Worm (Caenorhabditis elegans) whole organism, L2 larva: ENCODE results near the gene C45G9.2.

Experiments used
- C34F6.9 ChIP-seq: fragments of 150-350 bp; optimal IDR thresholded peaks from 2 replicates; lab custom pipeline; 2014; ENCODE audit warnings: missing biosample characterization, missing genetic modification characterization
- F13H6.1 ChIP-seq: sonication (generic microtip); optimal IDR thresholded peaks from 2 replicates; lab custom pipeline; 2016; ENCODE audit warnings: missing genetic modification characterization, missing compliant biosample characterization
- R02D3.7 ChIP-seq: fragments of 150-350 bp; optimal IDR thresholded peaks from 2 replicates; lab custom pipeline; 2014; ENCODE audit warnings: missing biosample characterization, missing genetic modification characterization
- ZK546.5 ChIP-seq: sonication (generic microtip); optimal IDR thresholded peaks from 2 replicates; lab custom pipeline; 2017; ENCODE audit warnings: missing biosample characterization, missing genetic modification characterization
- aly-2 ChIP-seq: fragments of 150-350 bp; optimal IDR thresholded peaks from 2 replicates; lab custom pipeline; 2014; ENCODE audit warnings: missing biosample characterization, missing genetic modification characterization
- ama-1 ChIP-seq: fragments of 150-350 bp; optimal IDR thresholded peaks from 2 replicates; lab custom pipeline; 2018; ENCODE audit warnings: inconsistent platforms
- blmp-1 ChIP-seq: sonication (generic microtip); optimal IDR thresholded peaks from 2 replicates; lab custom pipeline; 2017; ENCODE audit warnings: missing genetic modification characterization, mild to moderate bottlenecking, missing compliant biosample characterization, antibody characterized with exemption, moderate library complexity; ENCODE audit not compliant: insufficient read depth
- ceh-16 ChIP-seq: fragments of 150-350 bp; optimal IDR thresholded peaks from 2 replicates; lab custom pipeline; 2014; ENCODE audit warnings: missing biosample characterization, missing genetic modification characterization
- ceh-82 ChIP-seq: fragments of 150-350 bp; optimal IDR thresholded peaks from 2 replicates; lab custom pipeline; 2014; ENCODE audit warnings: missing biosample characterization, missing genetic modification characterization
- crh-2 ChIP-seq: sonication (generic microtip); optimal IDR thresholded peaks from 2 replicates; lab custom pipeline; 2017; ENCODE audit warnings: missing biosample characterization, missing genetic modification characterization
- egl-27 ChIP-seq: sonication (generic microtip); optimal IDR thresholded peaks from 3 replicates; lab custom pipeline; 2017; ENCODE audit warnings: missing biosample characterization, missing genetic modification reagents, missing genetic modification characterization
- elt-1 ChIP-seq: fragments of 150-350 bp; optimal IDR thresholded peaks from 2 replicates; lab custom pipeline; 2014; ENCODE audit warnings: missing biosample characterization, missing genetic modification characterization
- elt-3 ChIP-seq: sonication (generic microtip); optimal IDR thresholded peaks from 2 replicates; lab custom pipeline; 2017; ENCODE audit warnings: missing biosample characterization, missing genetic modification characterization
- fos-1 ChIP-seq: fragments of 150-350 bp; optimal IDR thresholded peaks from 2 replicates; lab custom pipeline; 2014; ENCODE audit warnings: missing biosample characterization, missing genetic modification characterization
- gmeb-1 ChIP-seq: fragments of 150-350 bp; optimal IDR thresholded peaks from 2 replicates; lab custom pipeline; 2014; ENCODE audit warnings: missing biosample characterization, missing genetic modification characterization
- lin-13 ChIP-seq: fragments of 150-350 bp; optimal IDR thresholded peaks from 2 replicates; lab custom pipeline; 2014; ENCODE audit warnings: missing biosample characterization, missing genetic modification reagents, missing genetic modification characterization
- lin-39 ChIP-seq: fragments of 150-350 bp; optimal IDR thresholded peaks from 2 replicates; lab custom pipeline; 2014; ENCODE audit warnings: missing biosample characterization, missing genetic modification reagents, missing genetic modification characterization
- lsy-2 ChIP-seq, 2 experiments: fragments of 150-350 bp in 1 of 2; sonication (generic microtip) in 1 of 2; optimal IDR thresholded peaks; 2 replicates each; lab custom pipeline; 2014 to 2017; ENCODE audit warnings: missing biosample characterization in 2 of 2, missing genetic modification characterization in 2 of 2
- mab-5 ChIP-seq: fragments of 150-350 bp; optimal IDR thresholded peaks from 2 replicates; lab custom pipeline; 2014; ENCODE audit warnings: missing biosample characterization, missing genetic modification characterization
- mbf-1 ChIP-seq: sonication (generic microtip); optimal IDR thresholded peaks from 2 replicates; lab custom pipeline; 2017; ENCODE audit warnings: missing biosample characterization, missing genetic modification characterization
- mdl-1 ChIP-seq, 2 experiments: fragments of 150-350 bp in 1 of 2; sonication (generic microtip) in 1 of 2; optimal IDR thresholded peaks; 2 replicates each; lab custom pipeline; 2017; ENCODE audit warnings: missing biosample characterization in 2 of 2, missing genetic modification characterization in 2 of 2
- nhr-10 ChIP-seq: sonication (generic microtip); optimal IDR thresholded peaks from 2 replicates; lab custom pipeline; 2017; ENCODE audit warnings: missing biosample characterization, missing genetic modification characterization
- nhr-11 ChIP-seq: fragments of 150-350 bp; optimal IDR thresholded peaks from 2 replicates; lab custom pipeline; 2014; ENCODE audit warnings: missing biosample characterization, missing genetic modification characterization
- nhr-12 ChIP-seq: fragments of 150-350 bp; optimal IDR thresholded peaks from 2 replicates; lab custom pipeline; 2014; ENCODE audit warnings: missing biosample characterization, missing genetic modification characterization
- nhr-21 ChIP-seq: fragments of 150-350 bp; optimal IDR thresholded peaks from 2 replicates; lab custom pipeline; 2014; ENCODE audit warnings: missing biosample characterization, missing genetic modification characterization
- nhr-237 ChIP-seq: fragments of 150-350 bp; optimal IDR thresholded peaks from 2 replicates; lab custom pipeline; 2014; ENCODE audit warnings: missing biosample characterization, missing genetic modification characterization
- nhr-25 ChIP-seq: fragments of 150-350 bp; sonication (generic microtip); optimal IDR thresholded peaks from 3 replicates; lab custom pipeline; 2014; ENCODE audit warnings: missing biosample characterization, missing genetic modification characterization
- nhr-6 ChIP-seq: fragments of 150-350 bp; optimal IDR thresholded peaks from 2 replicates; lab custom pipeline; 2014; ENCODE audit warnings: missing biosample characterization, missing genetic modification characterization
- nhr-77 ChIP-seq: fragments of 150-350 bp; optimal IDR thresholded peaks from 2 replicates; lab custom pipeline; 2014; ENCODE audit warnings: missing biosample characterization, missing genetic modification characterization
- peb-1 ChIP-seq: fragments of 150-350 bp; optimal IDR thresholded peaks from 2 replicates; lab custom pipeline; 2014; ENCODE audit warnings: missing biosample characterization, missing genetic modification characterization
- sem-4 ChIP-seq: fragments of 150-350 bp; optimal IDR thresholded peaks from 2 replicates; lab custom pipeline; 2014; ENCODE audit warnings: missing biosample characterization, missing genetic modification reagents, missing genetic modification characterization
- skn-1 ChIP-seq: sonication (generic microtip); optimal IDR thresholded peaks from 2 replicates; lab custom pipeline; 2017; ENCODE audit warnings: missing biosample characterization, missing genetic modification characterization
- sma-3 ChIP-seq: sonication (generic microtip); optimal IDR thresholded peaks from 2 replicates; lab custom pipeline; 2016; ENCODE audit warnings: missing genetic modification reagents, missing genetic modification characterization, missing compliant biosample characterization
- sma-9 ChIP-seq, 2 experiments: fragments of 150-350 bp in 1 of 2; sonication (generic microtip) in 1 of 2; optimal IDR thresholded peaks; 2 replicates each; lab custom pipeline; 2014 to 2016; ENCODE audit warnings: missing genetic modification characterization in 2 of 2, mild to moderate bottlenecking in 1 of 2, missing biosample characterization in 1 of 2, missing compliant biosample characterization in 1 of 2, missing genetic modification reagents in 1 of 2, moderate library complexity in 1 of 2
- snpc-4 ChIP-seq: fragments of 150-350 bp; optimal IDR thresholded peaks from 2 replicates; lab custom pipeline; 2014; ENCODE audit warnings: missing biosample characterization, missing genetic modification characterization
- unc-39 ChIP-seq: fragments of 150-350 bp; optimal IDR thresholded peaks from 2 replicates; lab custom pipeline; 2014; ENCODE audit warnings: missing biosample characterization, missing genetic modification characterization
- unc-55 ChIP-seq: fragments of 150-350 bp; sonication (generic microtip); optimal IDR thresholded peaks from 3 replicates; lab custom pipeline; 2014; ENCODE audit warnings: missing biosample characterization, missing genetic modification reagents, missing genetic modification characterization
- unc-62 ChIP-seq: fragments of 150-350 bp; optimal IDR thresholded peaks from 2 replicates; lab custom pipeline; 2014; ENCODE audit warnings: missing biosample characterization, missing genetic modification reagents, missing genetic modification characterization
- zag-1 ChIP-seq: fragments of 150-350 bp; optimal IDR thresholded peaks from 2 replicates; lab custom pipeline; 2014; ENCODE audit warnings: missing biosample characterization, missing genetic modification characterization
- ztf-1 ChIP-seq: fragments of 200-800 bp; sonication (Bioruptor generic); conservative IDR thresholded peaks from 2 replicates; pipeline ENCODE4 v1.3.6; 2022; ENCODE audit warnings: missing genetic modification characterization, missing compliant biosample characterization
- ztf-11 ChIP-seq: sonication (generic microtip); optimal IDR thresholded peaks from 2 replicates; lab custom pipeline; 2017; ENCODE audit warnings: missing biosample characterization, missing genetic modification characterization
- ztf-4 ChIP-seq: fragments of 150-350 bp; optimal IDR thresholded peaks from 2 replicates; lab custom pipeline; 2014; ENCODE audit warnings: missing biosample characterization, missing genetic modification characterization

C45G9.2 gene

ce11 chrIII:5102616-5103015, 33.8 kb downstream of the C45G9.2 start, which contains the start of gene F54D8.6 (continued):
- TF ChIP-seq ceh-16 (tag; lab: Kevin White, UChicago) (no peak), zag-1 (tag; lab: Kevin White, UChicago) (no peak)

- TF ChIP-seq mab-5 (tag; lab: Kevin White, UChicago) (no peak), nhr-77 (no peak), ceh-82 (tag; lab: Kevin White, UChicago) (no peak), unc-62 (no peak), sem-4 (no peak), elt-3 (tag; lab: Kevin White, UChicago) (no peak), nhr-6 (no peak), sma-3 (GFP tag; lab: Kevin White, UChicago) (no peak), lsy-2 (tag; optimal IDR thresholded peaks at IDR 0.05; lab: Kevin White, UChicago) (no peak), ztf-11 (tag; lab: Kevin White, UChicago) (no peak), ama-1 (no peak), aly-2 (tag; lab: Kevin White, UChicago) (no peak), lin-13 (GFP tag; lab: Kevin White, UChicago) (no peak), snpc-4 (tag; lab: Kevin White, UChicago) (no peak), unc-39 (tag; lab: Kevin White, UChicago) (no peak), blmp-1 (no peak), egl-27 (tag; lab: Kevin White, UChicago) (no peak), nhr-237 (tag; lab: Kevin White, UChicago) (no peak), C34F6.9 (tag; lab: Kevin White, UChicago) (no peak), F13H6.1 (tag; lab: Kevin White, UChicago) (no peak)
These were observed 36.6 kb downstream of the C45G9.2 start for ce11 chrIII:5105485-5105884.

- TF ChIP-seq sma-3 (GFP tag; lab: Kevin White, UChicago) (no peak), mab-5 (tag; lab: Kevin White, UChicago) (no peak), unc-39 (tag; lab: Kevin White, UChicago) (no peak), nhr-25 (no peak), mdl-1 (tag; optimal IDR thresholded peaks at IDR 0.05; lab: Kevin White, UChicago) (no peak), peb-1 (tag; lab: Kevin White, UChicago) (no peak), unc-62 (no peak), ceh-16 (tag; lab: Kevin White, UChicago) (no peak)
- TF ChIP-seq, all 48 proteins: peak for 0
These were observed 38.1 kb downstream of the C45G9.2 start, which contains the start of gene dpy-17 for ce11 chrIII:5106893-5107471. TSS of gene dpy-17 (plus strand) at chrIII:5107330.

ce11 chrIII:5107959-5108358, 39.1 kb downstream of the C45G9.2 start:
- TF ChIP-seq ztf-11 (tag; lab: Kevin White, UChicago) (no peak), ama-1 (no peak), nhr-6 (no peak), nhr-10 (tag; lab: Kevin White, UChicago) (no peak), ztf-1 (GFP tag; lab: Robert Waterston, UW) (no peak)
- TF ChIP-seq, all 48 proteins: peak for 0

- no peak for TF ChIP-seq F13H6.1 (tag; lab: Kevin White, UChicago)
- TF ChIP-seq snpc-4 (tag; lab: Kevin White, UChicago) = peak; percentile 24
- no peak for TF ChIP-seq mab-5 (tag; lab: Kevin White, UChicago)
- TF ChIP-seq ztf-11 (tag; lab: Kevin White, UChicago) = no peak
- TF ChIP-seq nhr-10 (tag; lab: Kevin White, UChicago) = peak; percentile 29
- no peak for TF ChIP-seq blmp-1
- TF ChIP-seq nhr-237 (tag; lab: Kevin White, UChicago) = no peak
- TF ChIP-seq nhr-21 (tag; lab: Kevin White, UChicago) = no peak
- TF ChIP-seq nhr-25 = no peak
- TF ChIP-seq mbf-1 (tag; lab: Kevin White, UChicago) = no peak
- no peak for TF ChIP-seq ZK546.5 (tag; lab: Kevin White, UChicago)
- TF ChIP-seq gmeb-1 (tag; lab: Kevin White, UChicago) = peak; percentile 52
- TF ChIP-seq sma-3 (GFP tag; lab: Kevin White, UChicago) = peak; percentile 21
- TF ChIP-seq C34F6.9 (tag; lab: Kevin White, UChicago) = peak; percentile 89
- peak; percentile 27 to 79 for TF ChIP-seq lsy-2 (tag; optimal IDR thresholded peaks at IDR 0.05; lab: Kevin White, UChicago)
- TF ChIP-seq R02D3.7 (tag; lab: Kevin White, UChicago) = no peak
- TF ChIP-seq ztf-4 (tag; lab: Kevin White, UChicago) = no peak
- TF ChIP-seq egl-27 (tag; lab: Kevin White, UChicago) = no peak
- TF ChIP-seq elt-3 (tag; lab: Kevin White, UChicago) = no peak
- no peak for TF ChIP-seq ceh-16 (tag; lab: Kevin White, UChicago)
- TF ChIP-seq zag-1 (tag; lab: Kevin White, UChicago) = no peak
- no peak for TF ChIP-seq lin-39 (tag; lab: Kevin White, UChicago)
- no peak for TF ChIP-seq mdl-1 (tag; optimal IDR thresholded peaks at IDR 0.05; lab: Kevin White, UChicago)
- TF ChIP-seq nhr-77 = no peak
- peak; percentile 48 for TF ChIP-seq sem-4
- peak; percentile 49 for TF ChIP-seq crh-2 (tag; lab: Kevin White, UChicago)
- TF ChIP-seq skn-1 (tag; lab: Kevin White, UChicago) = no peak
- no peak for TF ChIP-seq elt-1
- peak; percentile 30 for TF ChIP-seq fos-1 (tag; lab: Kevin White, UChicago)
- peak; percentile 75 for TF ChIP-seq unc-55 (GFP tag; lab: Kevin White, UChicago)
- peak; percentile 78 for TF ChIP-seq sma-9 (GFP tag; optimal IDR thresholded peaks at IDR 0.05; lab: Kevin White, UChicago)
- no peak for TF ChIP-seq sma-9 (tag; optimal IDR thresholded peaks at IDR 0.05; lab: Kevin White, UChicago)
- TF ChIP-seq nhr-12 (tag; lab: Kevin White, UChicago) = no peak
- TF ChIP-seq nhr-11 (tag; lab: Kevin White, UChicago) = no peak
These were observed 39.9 kb downstream of the C45G9.2 start for ce11 chrIII:5108746-5109145.
